Fruit fly (Drosophila melanogaster): Measurements from ENCODE around the gene CG31457.

CG31457 gene

dm6 chr3R:23157664-23158151 is 29.9 kb upstream of the CG31457 start, which contains the start of gene unk:
TSS of gene unk (minus strand) at chr3R:23157862.
- peak; percentile 95 for TF ChIP-seq E2f2 (GFP tag; IDR thresholded peaks at IDR 0.05)
- TF ChIP-seq CG12104 (GFP tag; optimal IDR thresholded peaks at IDR 0.05): no peak
- TF ChIP-seq Antp (GFP tag; optimal IDR thresholded peaks at IDR 0.05): peak; percentile 43
- no peak for TF ChIP-seq repo (GFP tag; optimal IDR thresholded peaks at IDR 0.05)
- no peak for TF ChIP-seq Oaz (GFP tag; IDR thresholded peaks at IDR 0.05)
- TF ChIP-seq CG12236 (GFP tag; optimal IDR thresholded peaks at IDR 0.05): no peak
- TF ChIP-seq emc (GFP tag; optimal IDR thresholded peaks at IDR 0.05): no peak
- peak; percentile 89 for TF ChIP-seq Dp (GFP tag; optimal IDR thresholded peaks at IDR 0.05)
- no peak for TF ChIP-seq Trl (optimal IDR thresholded peaks at IDR 0.05)
- TF ChIP-seq Trl (GFP tag; optimal IDR thresholded peaks at IDR 0.05): no peak
- no peak for TF ChIP-seq ac (GFP tag; optimal IDR thresholded peaks at IDR 0.05)
- peak; percentile 41 for TF ChIP-seq CG17186 (GFP tag; optimal IDR thresholded peaks at IDR 0.05)
- TF ChIP-seq sna (GFP tag; IDR thresholded peaks at IDR 0.05; ENCODE audit: partially characterized antibody): peak; percentile 97
- TF ChIP-seq Oli (tag; optimal IDR thresholded peaks at IDR 0.05): no peak
- TF ChIP-seq Rx (GFP tag; IDR thresholded peaks at IDR 0.05): no peak
- no peak for TF ChIP-seq CG3281 (GFP tag; optimal IDR thresholded peaks at IDR 0.05)
- no peak for TF ChIP-seq Nf-YA (GFP tag; IDR thresholded peaks at IDR 0.05)
- no peak for TF ChIP-seq bowl (GFP tag; IDR thresholded peaks at IDR 0.05)
- no peak for TF ChIP-seq D (optimal IDR thresholded peaks at IDR 0.05)
- TF ChIP-seq D (GFP tag; optimal IDR thresholded peaks at IDR 0.05): no peak
- TF ChIP-seq CG6791 (GFP tag; IDR thresholded peaks at IDR 0.05; ENCODE audit: partially characterized antibody): peak; percentile 97
- TF ChIP-seq CG30431 (GFP tag; optimal IDR thresholded peaks at IDR 0.05): no peak
- no peak for TF ChIP-seq CG2678 (tag; optimal IDR thresholded peaks at IDR 0.05)
- TF ChIP-seq ERR (GFP tag; optimal IDR thresholded peaks at IDR 0.05): peak; percentile 55
- no peak for TF ChIP-seq CG6813 (GFP tag; optimal IDR thresholded peaks at IDR 0.05)
- TF ChIP-seq vvl (GFP tag; IDR thresholded peaks at IDR 0.05): peak; percentile 80; the same call in 1 of the 2 replicates
- peak; percentile 99 for TF ChIP-seq CG13287 (GFP tag; IDR thresholded peaks at IDR 0.05; ENCODE audit: partially characterized antibody)
- no peak for TF ChIP-seq br (optimal IDR thresholded peaks at IDR 0.05)
- TF ChIP-seq sens (GFP tag): peak; percentile 80
- peak; percentile 17 for TF ChIP-seq CG13424 (tag; optimal IDR thresholded peaks at IDR 0.05)
- no peak for TF ChIP-seq CG18011 (GFP tag; optimal IDR thresholded peaks at IDR 0.05)
- no peak for TF ChIP-seq CG17568 (GFP tag; optimal IDR thresholded peaks at IDR 0.05)
- TF ChIP-seq tio (GFP tag; optimal IDR thresholded peaks at IDR 0.05): no peak
- peak; percentile 80 for TF ChIP-seq CG1603 (tag; optimal IDR thresholded peaks at IDR 0.05)
- TF ChIP-seq Xrp1 (GFP tag; IDR thresholded peaks at IDR 0.05): 0 out of 2 replicates have a peak, but pooled peaks have one; percentile 16
- TF ChIP-seq amos (GFP tag; IDR thresholded peaks at IDR 0.05; ENCODE audit: partially characterized antibody): peak; percentile 99
- TF ChIP-seq CG32532 (GFP tag; IDR thresholded peaks at IDR 0.05): peak; percentile 50; the same call in 1 of the 2 replicates
- no peak for TF ChIP-seq Tbp (GFP tag; optimal IDR thresholded peaks at IDR 0.05)
- TF ChIP-seq pros (GFP tag; optimal IDR thresholded peaks at IDR 0.05): no peak
- no peak; the same call in 1 of the 3 replicates for TF ChIP-seq CG11456 (GFP tag; IDR thresholded peaks at IDR 0.05)
- no peak for TF ChIP-seq pan (optimal IDR thresholded peaks at IDR 0.05)
- peak in 1 of 2 experiments; percentile 8 for TF ChIP-seq pan (GFP tag; optimal IDR thresholded peaks at IDR 0.05 in 1 of 2, IDR thresholded peaks at IDR 0.05 in 1 of 2)
- TF ChIP-seq CG13894 (tag; optimal IDR thresholded peaks at IDR 0.05): peak; percentile 2
- TF ChIP-seq CG11093 (GFP tag; IDR thresholded peaks at IDR 0.05): no peak
- TF ChIP-seq Camta (GFP tag; optimal IDR thresholded peaks at IDR 0.05): peak; percentile 17
- no peak for TF ChIP-seq Vsx1 (GFP tag; optimal IDR thresholded peaks at IDR 0.05)
- no peak for TF ChIP-seq NC2α (GFP tag; optimal IDR thresholded peaks at IDR 0.05)
- no peak for TF ChIP-seq org-1 (GFP tag; optimal IDR thresholded peaks at IDR 0.05)
- peak; percentile 96 for TF ChIP-seq hbn (GFP tag; IDR thresholded peaks at IDR 0.05; ENCODE audit: partially characterized antibody)
- TF ChIP-seq nmo (GFP tag; optimal IDR thresholded peaks at IDR 0.05): peak; percentile 8
- TF ChIP-seq Neu2 (GFP tag; optimal IDR thresholded peaks at IDR 0.05; ENCODE audit: borderline replicate concordance): no peak
- TF ChIP-seq Mad (GFP tag; optimal IDR thresholded peaks at IDR 0.05): peak; percentile 44
